Fruit fly (Drosophila melanogaster) whole organism, prepupa: ENCODE measurements around the gene CG16820.

ENCODE experiments used
- Blimp-1 ChIP-seq: fragments of 200-800 bp; sonication (Bioruptor generic); optimal IDR thresholded peaks from 3 replicates; lab custom pipeline; 2017; ENCODE audit warnings: missing biosample characterization, missing genetic modification characterization, mild to moderate bottlenecking, moderate library complexity, missing genetic modification reagents
- CG10631 ChIP-seq: fragments of 200-800 bp; sonication (Bioruptor generic); optimal IDR thresholded peaks from 2 replicates; lab custom pipeline; 2016; ENCODE audit warnings: missing biosample characterization, missing genetic modification characterization
- CG10669 ChIP-seq: fragments of 200-800 bp; sonication (Bioruptor generic); optimal IDR thresholded peaks from 3 replicates; lab custom pipeline; 2018; ENCODE audit warnings: missing biosample characterization, mild to moderate bottlenecking, missing genetic modification characterization, moderate library complexity
- CG11762 ChIP-seq: fragments of 200-800 bp; sonication (Bioruptor generic); optimal IDR thresholded peaks from 3 replicates; lab custom pipeline; 2016; ENCODE audit warnings: missing biosample characterization, missing genetic modification characterization; ENCODE audit not compliant: insufficient read depth
- CG11902 ChIP-seq: fragments of 200-800 bp; sonication (Bioruptor generic); optimal IDR thresholded peaks from 3 replicates; lab custom pipeline; 2016; ENCODE audit warnings: missing biosample characterization, missing genetic modification characterization
- CG16779 ChIP-seq: fragments of 200-800 bp; sonication (Bioruptor generic); optimal IDR thresholded peaks from 3 replicates; lab custom pipeline; 2017; ENCODE audit warnings: missing biosample characterization, mild to moderate bottlenecking, missing genetic modification characterization
- CG3032 ChIP-seq: fragments of 200-800 bp; optimal IDR thresholded peaks from 2 replicates; lab custom pipeline; 2019; ENCODE audit warnings: missing biosample characterization, mild to moderate bottlenecking, missing genetic modification characterization, moderate library complexity
- CG6163 ChIP-seq: fragments of 200-800 bp; sonication (Bioruptor generic); IDR thresholded peaks from 3 replicates; pipeline ENCODE4 v1.3.6; 2022; ENCODE audit warnings: missing biosample characterization, missing genetic modification characterization
- CG6276 ChIP-seq: fragments of 200-800 bp; sonication (Bioruptor generic); optimal IDR thresholded peaks from 2 replicates; lab custom pipeline; 2017; ENCODE audit warnings: missing biosample characterization, mild to moderate bottlenecking, missing genetic modification characterization
- CG6792 ChIP-seq: fragments of 200-800 bp; sonication (Bioruptor generic); optimal IDR thresholded peaks from 3 replicates; lab custom pipeline; 2016; ENCODE audit warnings: missing biosample characterization, missing genetic modification characterization
- CG6808 ChIP-seq: fragments of 200-800 bp; sonication (Bioruptor generic); optimal IDR thresholded peaks from 3 replicates; lab custom pipeline; 2017; ENCODE audit warnings: missing biosample characterization, missing genetic modification characterization, mild to moderate bottlenecking, moderate library complexity, missing genetic modification reagents
- CG6854 ChIP-seq: fragments of 200-800 bp; sonication (Bioruptor generic); optimal IDR thresholded peaks from 2 replicates; lab custom pipeline; 2017; ENCODE audit warnings: missing biosample characterization, mild to moderate bottlenecking, missing genetic modification characterization
- CG8119 ChIP-seq: fragments of 200-800 bp; sonication (Bioruptor generic); IDR thresholded peaks from 3 replicates; pipeline ENCODE4 v1.3.6; 2022; ENCODE audit warnings: missing biosample characterization, missing genetic modification characterization
- CG8319 ChIP-seq: fragments of 200-800 bp; sonication (Bioruptor generic); optimal IDR thresholded peaks from 3 replicates; lab custom pipeline; 2016; ENCODE audit warnings: missing biosample characterization, missing genetic modification characterization
- CG8632 ChIP-seq: fragments of 200-800 bp; sonication (Bioruptor generic); optimal IDR thresholded peaks from 3 replicates; lab custom pipeline; 2016; ENCODE audit warnings: missing biosample characterization, missing genetic modification characterization
- Eip75B ChIP-seq: fragments of 200-800 bp; sonication (Bioruptor generic); optimal IDR thresholded peaks from 3 replicates; lab custom pipeline; 2016; ENCODE audit warnings: missing biosample characterization, missing genetic modification characterization
- Eip78C ChIP-seq: fragments of 200-800 bp; sonication (Bioruptor generic); peaks from one replicate; lab custom pipeline; 2016; ENCODE audit warnings: missing biosample characterization, missing genetic modification characterization
- Eip93F ChIP-seq: fragments of 200-800 bp; sonication (Bioruptor generic); optimal IDR thresholded peaks from 2 replicates; lab custom pipeline; 2016; ENCODE audit warnings: missing biosample characterization, mild to moderate bottlenecking, missing genetic modification characterization
- Hr38 ChIP-seq: sonication (Bioruptor generic); optimal IDR thresholded peaks from 2 replicates; lab custom pipeline; 2016; ENCODE audit warnings: missing biosample characterization, missing genetic modification characterization
- Hr4 ChIP-seq: fragments of 200-800 bp; sonication (Bioruptor generic); optimal IDR thresholded peaks from 3 replicates; lab custom pipeline; 2016; ENCODE audit warnings: missing biosample characterization, missing genetic modification characterization
- Smox ChIP-seq: fragments of 200-800 bp; sonication (Bioruptor generic); optimal IDR thresholded peaks from 3 replicates; lab custom pipeline; 2016; ENCODE audit warnings: missing biosample characterization, missing genetic modification characterization
- Sox14 ChIP-seq: fragments of 200-800 bp; sonication (Bioruptor generic); optimal IDR thresholded peaks from 3 replicates; lab custom pipeline; 2016; ENCODE audit warnings: missing biosample characterization, missing genetic modification characterization
- dac ChIP-seq: fragments of 200-800 bp; sonication (Bioruptor generic); optimal IDR thresholded peaks from 2 replicates; lab custom pipeline; 2017; ENCODE audit warnings: missing biosample characterization, mild to moderate bottlenecking, missing genetic modification characterization
- esn ChIP-seq: fragments of 200-800 bp; sonication (Bioruptor generic); optimal IDR thresholded peaks from 2 replicates; lab custom pipeline; 2016; ENCODE audit warnings: missing biosample characterization, mild to moderate bottlenecking, missing genetic modification characterization, moderate library complexity
- fd85E ChIP-seq: fragments of 200-800 bp; sonication (Bioruptor generic); optimal IDR thresholded peaks from 3 replicates; lab custom pipeline; 2016; ENCODE audit warnings: missing biosample characterization, missing genetic modification characterization
- fkh ChIP-seq: fragments of 200-800 bp; sonication (Bioruptor generic); optimal IDR thresholded peaks from 3 replicates; lab custom pipeline; 2017; ENCODE audit warnings: missing biosample characterization, mild to moderate bottlenecking, missing genetic modification characterization, moderate library complexity
- pdm3 ChIP-seq: fragments of 200-800 bp; sonication (Bioruptor generic); optimal IDR thresholded peaks from 3 replicates; lab custom pipeline; 2016; ENCODE audit warnings: missing biosample characterization, missing genetic modification characterization
- salr ChIP-seq, 2 experiments: fragments of 200-800 bp; sonication (Bioruptor generic); optimal IDR thresholded peaks; 3 replicates each; lab custom pipeline; 2016 to 2018; ENCODE audit warnings: missing biosample characterization in 2 of 2, missing genetic modification characterization in 2 of 2, mild to moderate bottlenecking in 1 of 2
- spab ChIP-seq: fragments of 200-800 bp; sonication (Bioruptor generic); optimal IDR thresholded peaks from 2 replicates; lab custom pipeline; 2017; ENCODE audit warnings: missing biosample characterization, mild to moderate bottlenecking, missing genetic modification characterization, missing genetic modification reagents
- ss ChIP-seq, 2 experiments: fragments of 200-800 bp; sonication (Bioruptor generic); optimal IDR thresholded peaks; 2 replicates in 1 of 2; 3 replicates in 1 of 2; lab custom pipeline; 2017 to 2018; ENCODE audit warnings: mild to moderate bottlenecking in 2 of 2, missing biosample characterization in 2 of 2, missing genetic modification characterization in 2 of 2, moderate library complexity in 1 of 2
- svp ChIP-seq: fragments of 200-800 bp; sonication (Bioruptor generic); peaks from one replicate; lab custom pipeline; 2016; ENCODE audit warnings: missing biosample characterization, missing genetic modification characterization

Gene CG16820

DNA sequence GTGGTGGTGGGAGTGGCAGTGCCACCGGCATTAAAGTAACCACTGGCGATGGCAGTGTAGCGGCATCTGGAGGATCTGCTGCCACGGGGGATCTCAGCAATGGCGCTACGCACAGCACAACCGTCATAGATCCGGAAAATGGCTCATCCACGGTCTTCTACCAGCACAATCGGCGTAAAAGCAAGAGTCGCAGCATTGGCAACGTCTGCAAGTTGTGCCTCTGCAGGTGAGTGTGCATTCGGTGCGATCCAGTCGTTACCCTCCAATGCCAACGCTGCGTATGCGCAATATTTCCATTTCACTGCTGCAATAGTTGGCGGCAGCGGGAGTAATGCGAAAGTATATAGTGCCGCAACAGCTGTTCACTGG is 45.0 kb downstream of the CG16820 start (continued):
- TF ChIP-seq Smox (GFP tag; lab: Kevin White, UChicago), result no peak
- TF ChIP-seq CG11762, result no peak
- TF ChIP-seq fd85E, result no peak
- TF ChIP-seq esn (GFP tag; lab: Kevin White, UChicago), result no peak
- TF ChIP-seq spab (GFP tag; lab: Kevin White, UChicago), result no peak
- TF ChIP-seq Eip93F, result no peak
- no peak for TF ChIP-seq svp (GFP tag; lab: Kevin White, UChicago)
- no peak for TF ChIP-seq dac (GFP tag; lab: Kevin White, UChicago)
- 0 out of 3 replicates have a peak, but pooled peaks have one; percentile 49 for TF ChIP-seq CG6163 (GFP tag; lab: Robert Waterston, UW)
- TF ChIP-seq ss (GFP tag; optimal IDR thresholded peaks at IDR 0.05; lab: Kevin White, UChicago), result no peak
- no peak for TF ChIP-seq CG6854
- no peak for TF ChIP-seq CG8319 (GFP tag; lab: Kevin White, UChicago)
- TF ChIP-seq salr (GFP tag; optimal IDR thresholded peaks at IDR 0.05; lab: Kevin White, UChicago), result no peak
- TF ChIP-seq Blimp-1, result no peak
- TF ChIP-seq Hr4 (GFP tag; lab: Kevin White, UChicago), result peak; percentile 12
- TF ChIP-seq CG6792 (GFP tag; lab: Kevin White, UChicago), result no peak
- no peak for TF ChIP-seq Sox14
- TF ChIP-seq Eip75B (GFP tag; lab: Kevin White, UChicago), result no peak
- no peak for TF ChIP-seq CG8632 (GFP tag; lab: Kevin White, UChicago)
- TF ChIP-seq CG11902 (GFP tag; lab: Kevin White, UChicago), result no peak
- TF ChIP-seq Hr38 (GFP tag; lab: Kevin White, UChicago), result no peak
- 0 out of 3 replicates have a peak, but pooled peaks have one; percentile 52 for TF ChIP-seq CG8119 (GFP tag; lab: Robert Waterston, UW)
- TF ChIP-seq CG10669 (GFP tag; lab: Kevin White, UChicago), result no peak
- TF ChIP-seq CG6808 (GFP tag; lab: Kevin White, UChicago), result no peak
- no peak for TF ChIP-seq CG10631 (GFP tag; lab: Kevin White, UChicago)

- TF ChIP-seq Eip78C (GFP tag; lab: Kevin White, UChicago) (peak; percentile 51), fd85E (no peak)
Observed at dm6 chr2L:13291960-13292487, 46.0 kb downstream of the CG16820 start.

DNA sequence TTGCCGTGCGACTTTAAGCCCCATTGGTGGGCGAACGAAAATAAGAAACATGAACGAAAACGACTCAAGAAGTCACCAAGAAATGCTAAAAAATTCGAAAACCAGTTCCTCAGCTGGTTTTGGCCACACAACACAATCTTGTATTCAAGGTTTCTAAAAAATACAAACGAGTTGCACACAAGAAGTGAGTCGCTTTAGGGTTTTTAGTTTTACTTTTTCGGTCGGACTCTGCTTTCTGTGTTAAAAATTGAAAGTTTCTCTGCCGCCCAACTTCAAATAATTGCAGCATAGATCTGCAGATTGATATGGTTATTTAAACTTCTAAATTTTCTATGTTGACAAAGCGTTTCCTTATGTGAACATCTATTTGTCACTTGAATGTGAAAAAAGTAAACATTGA is 46.6 kb downstream of the CG16820 start, which contains the start of gene CG16824:
Gene CG16824, plus strand, starts transcription at position 384 of the 400 bp plus-strand sequence.
- no peak for TF ChIP-seq CG6808 (GFP tag; lab: Kevin White, UChicago)
- no peak for TF ChIP-seq pdm3 (GFP tag; lab: Kevin White, UChicago)
- TF ChIP-seq Eip93F, result no peak
- TF ChIP-seq CG3032, result no peak
- TF ChIP-seq Blimp-1, result peak; percentile 2
- TF ChIP-seq CG10669 (GFP tag; lab: Kevin White, UChicago), result no peak
- TF ChIP-seq, all 60 proteins: peak for 1

dm6 chr2L:13295978-13296702 is 50.1 kb downstream of the CG16820 start:
- peak; percentile 6 for TF ChIP-seq Blimp-1
- peak; percentile 80 for TF ChIP-seq fkh (GFP tag; lab: Kevin White, UChicago)
- TF ChIP-seq Sox14, result peak; percentile 45
- TF ChIP-seq CG16779 (tag; lab: Kevin White, UChicago), result no peak

dm6 chr2L:13296703-13297230 is 50.7 kb downstream of the CG16820 start:
- no peak for TF ChIP-seq CG6276 (GFP tag; lab: Kevin White, UChicago)
